Fruit fly (Drosophila melanogaster) whole organism, prepupa: ENCODE results near the gene P5cr.

ENCODE experiments used
- Blimp-1 ChIP-seq: fragments of 200-800 bp; sonication (Bioruptor generic); optimal IDR thresholded peaks from 3 replicates; lab custom pipeline; 2017; ENCODE audit warnings: missing biosample characterization, missing genetic modification characterization, mild to moderate bottlenecking, moderate library complexity, missing genetic modification reagents
- CG16779 ChIP-seq: fragments of 200-800 bp; sonication (Bioruptor generic); optimal IDR thresholded peaks from 3 replicates; lab custom pipeline; 2017; ENCODE audit warnings: missing biosample characterization, mild to moderate bottlenecking, missing genetic modification characterization
- CG3032 ChIP-seq: fragments of 200-800 bp; optimal IDR thresholded peaks from 2 replicates; lab custom pipeline; 2019; ENCODE audit warnings: missing biosample characterization, mild to moderate bottlenecking, missing genetic modification characterization, moderate library complexity
- Hr39 ChIP-seq: fragments of 200-800 bp; sonication (Bioruptor generic); optimal IDR thresholded peaks from 2 replicates; lab custom pipeline; 2016; ENCODE audit warnings: missing biosample characterization, missing genetic modification characterization
- Sox102F ChIP-seq: fragments of 200-800 bp; sonication (Bioruptor generic); optimal IDR thresholded peaks from 2 replicates; lab custom pipeline; 2016; ENCODE audit warnings: missing biosample characterization, mild to moderate bottlenecking, missing genetic modification characterization
- dac ChIP-seq: fragments of 200-800 bp; sonication (Bioruptor generic); optimal IDR thresholded peaks from 2 replicates; lab custom pipeline; 2017; ENCODE audit warnings: missing biosample characterization, mild to moderate bottlenecking, missing genetic modification characterization
- fd59A ChIP-seq: fragments of 200-800 bp; sonication (Bioruptor generic); optimal IDR thresholded peaks from 2 replicates; lab custom pipeline; 2017; ENCODE audit warnings: missing biosample characterization, mild to moderate bottlenecking, missing genetic modification characterization, missing genetic modification reagents
- fd85E ChIP-seq: fragments of 200-800 bp; sonication (Bioruptor generic); optimal IDR thresholded peaks from 3 replicates; lab custom pipeline; 2016; ENCODE audit warnings: missing biosample characterization, missing genetic modification characterization
- pdm3 ChIP-seq: fragments of 200-800 bp; sonication (Bioruptor generic); optimal IDR thresholded peaks from 3 replicates; lab custom pipeline; 2016; ENCODE audit warnings: missing biosample characterization, missing genetic modification characterization

- TF ChIP-seq fd59A (no peak), Blimp-1 (GFP tag; lab: Kevin White, UChicago) (no peak), CG3032 (tag; lab: Kevin White, UChicago) (no peak), dac (GFP tag; lab: Kevin White, UChicago) (no peak), CG16779 (tag; lab: Kevin White, UChicago) (no peak), fd85E (GFP tag; lab: Kevin White, UChicago) (no peak), Sox102F (GFP tag; lab: Kevin White, UChicago) (no peak), Hr39 (GFP tag; lab: Kevin White, UChicago) (no peak), pdm3 (GFP tag; lab: Kevin White, UChicago) (no peak)
Observed at dm6 chr3R:19010923-19011322, 17.8 kb upstream of the P5cr start.
